Fruit fly (Drosophila melanogaster) whole organism, embryonic: ENCODE measurements around the gene Gr64a.

Experiments used
- BEAF-32 ChIP-seq: fragments of 200-800 bp; sonication (Bioruptor generic); optimal IDR thresholded peaks from 3 replicates; lab custom pipeline; 2017; ENCODE audit warnings: missing biosample characterization, missing genetic modification characterization, mild to moderate bottlenecking, moderate library complexity, missing genetic modification reagents
- C15 ChIP-seq: fragments of 200-800 bp; sonication (Bioruptor generic); IDR thresholded peaks from 3 replicates; pipeline ENCODE4 v1.3.6; 2022; ENCODE audit warnings: missing biosample characterization, missing genetic modification characterization
- CG10462 ChIP-seq: fragments of 200-800 bp; sonication (Bioruptor generic); optimal IDR thresholded peaks from 2 replicates; lab custom pipeline; 2016; ENCODE audit warnings: missing biosample characterization, missing genetic modification characterization
- CG13296 ChIP-seq: fragments of 200-800 bp; sonication (Bioruptor generic); optimal IDR thresholded peaks from 3 replicates; lab custom pipeline; 2018; ENCODE audit warnings: missing biosample characterization, mild to moderate bottlenecking, missing genetic modification characterization
- CG15479 ChIP-seq: fragments of 200-800 bp; sonication (Bioruptor generic); optimal IDR thresholded peaks from 3 replicates; lab custom pipeline; 2019; ENCODE audit warnings: missing biosample characterization, mild to moderate bottlenecking, missing genetic modification characterization, moderate library complexity
- CG1647 ChIP-seq: fragments of 200-800 bp; sonication (Bioruptor generic); optimal IDR thresholded peaks from 3 replicates; lab custom pipeline; 2016; ENCODE audit warnings: missing biosample characterization, missing genetic modification characterization
- CG17568 ChIP-seq: fragments of 200-800 bp; sonication (Bioruptor generic); optimal IDR thresholded peaks from 2 replicates; lab custom pipeline; 2018; ENCODE audit warnings: missing biosample characterization, mild to moderate bottlenecking, missing genetic modification characterization, moderate library complexity
- CG17802 ChIP-seq: fragments of 200-800 bp; sonication (Bioruptor generic); optimal IDR thresholded peaks from 2 replicates; lab custom pipeline; 2018; ENCODE audit warnings: missing biosample characterization, mild to moderate bottlenecking, missing genetic modification characterization, moderate library complexity
- CG1832 ChIP-seq: fragments of 200-800 bp; sonication (Bioruptor generic); optimal IDR thresholded peaks from 2 replicates; lab custom pipeline; 2017; ENCODE audit warnings: missing biosample characterization, mild to moderate bottlenecking, missing genetic modification characterization, inconsistent platforms
- CG18619 ChIP-seq: fragments of 200-800 bp; sonication (Bioruptor generic); optimal IDR thresholded peaks from 3 replicates; lab custom pipeline; 2017; ENCODE audit warnings: missing biosample characterization, mild to moderate bottlenecking, missing genetic modification characterization
- CG31365 ChIP-seq: fragments of 200-800 bp; sonication (Bioruptor generic); optimal IDR thresholded peaks from 2 replicates; lab custom pipeline; 2018; ENCODE audit warnings: missing biosample characterization, mild to moderate bottlenecking, missing genetic modification characterization
- CG31388 ChIP-seq: fragments of 200-800 bp; sonication (Bioruptor generic); optimal IDR thresholded peaks from 2 replicates; lab custom pipeline; 2016; ENCODE audit warnings: missing biosample characterization, missing genetic modification characterization
- CG32767 ChIP-seq: fragments of 200-800 bp; sonication (Bioruptor generic); IDR thresholded peaks from 2 replicates; pipeline ENCODE4 v1.3.6; 2022; ENCODE audit warnings: missing biosample characterization, missing genetic modification characterization
- CG3407 ChIP-seq: fragments of 200-800 bp; sonication (Bioruptor generic); optimal IDR thresholded peaks from 2 replicates; lab custom pipeline; 2018; ENCODE audit warnings: missing biosample characterization, mild to moderate bottlenecking, missing genetic modification characterization
- CG34224 ChIP-seq: fragments of 200-800 bp; sonication (Bioruptor generic); IDR thresholded peaks from 3 replicates; pipeline ENCODE4 v1.3.6; 2022; ENCODE audit warnings: missing biosample characterization, missing genetic modification characterization; ENCODE audit not compliant: partially characterized antibody
- CG42726 ChIP-seq: fragments of 200-800 bp; sonication (Bioruptor generic); IDR thresholded peaks from 2 replicates; pipeline ENCODE4 v1.3.6; 2022; ENCODE audit warnings: missing biosample characterization, missing genetic modification characterization; ENCODE audit not compliant: partially characterized antibody
- CG4360 ChIP-seq: fragments of 200-800 bp; sonication (Bioruptor generic); IDR thresholded peaks from 2 replicates; pipeline ENCODE4 v1.3.6; 2022; ENCODE audit warnings: missing biosample characterization, missing genetic modification characterization
- CG4820 ChIP-seq: fragments of 200-800 bp; sonication (Bioruptor generic); optimal IDR thresholded peaks from 3 replicates; lab custom pipeline; 2016; ENCODE audit warnings: missing biosample characterization, missing genetic modification characterization
- CG5245 ChIP-seq: fragments of 200-800 bp; sonication (Bioruptor generic); optimal IDR thresholded peaks from 3 replicates; lab custom pipeline; 2016; ENCODE audit warnings: missing biosample characterization, missing genetic modification characterization
- CG6175 ChIP-seq: fragments of 200-800 bp; sonication (Bioruptor generic); IDR thresholded peaks from 3 replicates; pipeline ENCODE4 v1.3.6; 2022; ENCODE audit warnings: missing biosample characterization, missing genetic modification characterization
- CG6791 ChIP-seq: fragments of 200-800 bp; sonication (Bioruptor generic); IDR thresholded peaks from 3 replicates; pipeline ENCODE4 v1.3.6; 2022; ENCODE audit warnings: missing biosample characterization, missing genetic modification characterization; ENCODE audit not compliant: partially characterized antibody
- CG7963 ChIP-seq: fragments of 200-800 bp; sonication (Bioruptor generic); IDR thresholded peaks from 3 replicates; pipeline ENCODE4 v1.3.6; 2022; ENCODE audit warnings: missing biosample characterization, missing genetic modification characterization; ENCODE audit not compliant: partially characterized antibody
- CG9932 ChIP-seq: fragments of 200-800 bp; sonication (Bioruptor generic); IDR thresholded peaks from 2 replicates; pipeline ENCODE4 v1.3.6; 2022; ENCODE audit warnings: missing biosample characterization, missing genetic modification characterization
- Dip2 ChIP-seq: fragments of 200-800 bp; sonication (Bioruptor generic); IDR thresholded peaks from 2 replicates; pipeline ENCODE4 v1.3.6; 2022; ENCODE audit warnings: missing biosample characterization, missing genetic modification characterization
- GATAe ChIP-seq: fragments of 200-800 bp; sonication (Bioruptor generic); conservative IDR thresholded peaks from 2 replicates; pipeline ENCODE4 v1.3.6; 2022; ENCODE audit warnings: missing biosample characterization, missing genetic modification characterization
- HLH54F ChIP-seq: fragments of 200-800 bp; sonication (Bioruptor generic); optimal IDR thresholded peaks from 3 replicates; lab custom pipeline; 2016; ENCODE audit warnings: missing biosample characterization, missing genetic modification characterization
- Lhr ChIP-seq: fragments of 200-800 bp; sonication (Bioruptor generic); optimal IDR thresholded peaks from 3 replicates; lab custom pipeline; 2017; ENCODE audit warnings: mild to moderate bottlenecking, missing biosample characterization, missing genetic modification reagents, missing genetic modification characterization
- NC2β ChIP-seq: fragments of 200-800 bp; sonication (Bioruptor generic); optimal IDR thresholded peaks from 2 replicates; lab custom pipeline; 2016; ENCODE audit warnings: missing biosample characterization, missing genetic modification characterization
- Nf-YC ChIP-seq: fragments of 200-800 bp; optimal IDR thresholded peaks from 3 replicates; lab custom pipeline; 2019; ENCODE audit warnings: missing biosample characterization, mild to moderate bottlenecking, missing genetic modification characterization, moderate library complexity
- Opbp ChIP-seq: fragments of 200-800 bp; sonication (Bioruptor generic); IDR thresholded peaks from 3 replicates; pipeline ENCODE4 v1.3.6; 2022; ENCODE audit warnings: missing biosample characterization, missing genetic modification characterization; ENCODE audit not compliant: partially characterized antibody
- Pdp1 ChIP-seq, 2 experiments: fragments of 200-800 bp; sonication (Bioruptor generic); optimal IDR thresholded peaks; 3 replicates each; lab custom pipeline; 2016; ENCODE audit warnings: missing biosample characterization in 2 of 2, missing genetic modification characterization in 2 of 2, mild to moderate bottlenecking in 1 of 2, moderate library complexity in 1 of 2
- Rfx ChIP-seq: fragments of 200-800 bp; sonication (Bioruptor generic); IDR thresholded peaks from 2 replicates; pipeline ENCODE4 v1.3.6; 2022; ENCODE audit warnings: missing biosample characterization, missing genetic modification characterization
- Xrp1 ChIP-seq: fragments of 200-800 bp; sonication (Bioruptor generic); IDR thresholded peaks from 2 replicates; pipeline ENCODE4 v1.3.6; 2022; ENCODE audit warnings: missing biosample characterization, missing genetic modification characterization
- amos ChIP-seq: fragments of 200-800 bp; sonication (Bioruptor generic); IDR thresholded peaks from 2 replicates; pipeline ENCODE4 v1.3.6; 2022; ENCODE audit warnings: missing biosample characterization, missing genetic modification characterization; ENCODE audit not compliant: partially characterized antibody
- cato ChIP-seq: fragments of 200-800 bp; sonication (Bioruptor generic); optimal IDR thresholded peaks from 2 replicates; lab custom pipeline; 2016; ENCODE audit warnings: missing biosample characterization, missing genetic modification characterization, borderline replicate concordance
- crp ChIP-seq, 2 experiments: fragments of 200-800 bp; sonication (Bioruptor generic); optimal IDR thresholded peaks; 2 replicates in 1 of 2; 3 replicates in 1 of 2; lab custom pipeline; 2017; ENCODE audit warnings: missing biosample characterization in 2 of 2, missing genetic modification characterization in 2 of 2, mild to moderate bottlenecking in 1 of 2, moderate library complexity in 1 of 2
- gce ChIP-seq: fragments of 200-800 bp; sonication (Bioruptor generic); IDR thresholded peaks from 3 replicates; pipeline ENCODE4 v1.3.6; 2022; ENCODE audit warnings: missing biosample characterization, missing genetic modification characterization
- gcm2 ChIP-seq: fragments of 200-800 bp; sonication (Bioruptor generic); optimal IDR thresholded peaks from 2 replicates; lab custom pipeline; 2016; ENCODE audit warnings: missing biosample characterization, missing genetic modification characterization
- hth ChIP-seq: fragments of >200 bp; optimal IDR thresholded peaks from 2 replicates; lab custom pipeline; 2017; ENCODE audit warnings: inconsistent platforms
- insv ChIP-seq, 2 experiments: fragments of 200-800 bp; sonication (Bioruptor generic); optimal IDR thresholded peaks; 3 replicates each; lab custom pipeline; 2016 to 2018; ENCODE audit warnings: missing biosample characterization in 2 of 2, missing genetic modification characterization in 2 of 2
- ken ChIP-seq: fragments of 200-800 bp; sonication (Bioruptor generic); IDR thresholded peaks from 3 replicates; pipeline ENCODE4 v1.3.6; 2022; ENCODE audit warnings: missing biosample characterization, missing genetic modification characterization
- klu ChIP-seq: fragments of 200-800 bp; sonication (Bioruptor generic); IDR thresholded peaks from 2 replicates; pipeline ENCODE4 v1.3.6; 2022; ENCODE audit warnings: missing biosample characterization, missing genetic modification characterization
- lbe ChIP-seq: fragments of 200-800 bp; sonication (Bioruptor generic); optimal IDR thresholded peaks from 2 replicates; lab custom pipeline; 2016; ENCODE audit warnings: missing biosample characterization, mild to moderate bottlenecking, missing genetic modification characterization
- mam ChIP-seq: fragments of 200-800 bp; sonication (Bioruptor generic); optimal IDR thresholded peaks from 3 replicates; lab custom pipeline; 2016; ENCODE audit warnings: missing biosample characterization, missing genetic modification characterization
- mirr ChIP-seq: fragments of 200-800 bp; sonication (Bioruptor generic); optimal IDR thresholded peaks from 3 replicates; lab custom pipeline; 2018; ENCODE audit warnings: missing biosample characterization, mild to moderate bottlenecking, missing genetic modification characterization
- ro ChIP-seq: fragments of 200-800 bp; sonication (Bioruptor generic); IDR thresholded peaks from 2 replicates; pipeline ENCODE4 v1.3.6; 2022; ENCODE audit warnings: missing biosample characterization, missing genetic modification characterization
- tin ChIP-seq: fragments of 200-800 bp; sonication (Bioruptor generic); optimal IDR thresholded peaks from 3 replicates; lab custom pipeline; 2016; ENCODE audit warnings: missing biosample characterization, missing genetic modification characterization
- trem ChIP-seq: fragments of 200-800 bp; optimal IDR thresholded peaks from 3 replicates; lab custom pipeline; 2019; ENCODE audit warnings: missing biosample characterization, mild to moderate bottlenecking, missing genetic modification characterization, moderate library complexity
- wek ChIP-seq: fragments of 200-800 bp; sonication (Bioruptor generic); optimal IDR thresholded peaks from 3 replicates; lab custom pipeline; 2018; ENCODE audit warnings: missing biosample characterization, mild to moderate bottlenecking, missing genetic modification characterization, moderate library complexity

The Gr64a gene

DNA sequence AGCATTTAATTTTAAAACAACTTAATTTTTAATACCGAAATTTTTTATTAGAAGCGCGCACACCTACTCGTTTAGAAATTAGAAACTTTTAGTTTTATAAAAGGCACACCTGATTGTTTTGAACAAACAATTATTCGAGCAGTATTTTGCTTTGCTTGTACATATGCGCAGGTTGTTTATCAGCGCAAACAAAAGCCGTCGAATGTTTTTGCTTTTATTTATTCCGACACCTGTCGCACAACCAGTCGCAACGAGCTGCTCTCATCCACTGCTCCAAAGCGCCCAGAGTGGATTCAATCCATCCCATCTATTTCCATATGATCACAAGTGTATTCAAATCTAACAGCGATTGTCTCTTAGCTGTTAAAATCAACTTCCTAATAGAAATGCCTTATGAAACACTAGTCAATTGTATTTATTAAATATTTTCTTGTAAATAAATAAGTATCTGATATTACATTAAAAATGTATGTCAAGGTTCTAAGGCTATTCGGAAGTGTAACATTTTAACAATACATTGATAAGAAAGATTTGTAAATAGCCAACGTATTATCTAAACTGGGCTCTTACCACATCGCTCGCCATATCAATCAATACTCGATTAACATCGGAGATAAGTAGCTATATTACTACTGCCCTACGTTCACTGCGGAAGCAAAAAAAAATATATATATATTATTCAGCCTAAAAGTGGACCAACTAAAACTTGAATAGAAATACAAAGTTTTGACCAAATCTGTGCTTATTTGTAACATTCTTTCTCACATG lies 647 bp upstream of the Gr64a start, which contains the start of gene CG11594 (continued):
- TF ChIP-seq ken (0 out of 3 replicates have a peak, but pooled peaks have one; percentile 27), Opbp (GFP tag; lab: Robert Waterston, UW) (no peak), gce (GFP tag; lab: Robert Waterston, UW) (no peak), CG3407 (GFP tag; lab: Kevin White, UChicago) (no peak), CG31388 (GFP tag; lab: Kevin White, UChicago) (no peak), HLH54F (GFP tag; lab: Kevin White, UChicago) (no peak), CG5245 (no peak), mirr (peak; percentile 22), klu (GFP tag; lab: Robert Waterston, UW) (no peak), CG17568 (GFP tag; lab: Kevin White, UChicago) (no peak), CG15479 (GFP tag; lab: Kevin White, UChicago) (no peak), CG10462 (no peak), wek (GFP tag; lab: Kevin White, UChicago) (no peak), CG18619 (GFP tag; lab: Kevin White, UChicago) (peak; percentile 37), CG6175 (GFP tag; lab: Robert Waterston, UW) (no peak; the same call in 2 of the 3 replicates), trem (no peak), tin (GFP tag; lab: Kevin White, UChicago) (no peak), NC2β (no peak), CG1832 (GFP tag; lab: Kevin White, UChicago) (no peak), hth (lab: Kevin White, UChicago) (no peak), CG4820 (no peak), lbe (GFP tag; lab: Kevin White, UChicago) (no peak), CG7963 (GFP tag; lab: Robert Waterston, UW) (no peak), GATAe (no peak), CG4360 (GFP tag; lab: Robert Waterston, UW) (no peak), CG42726 (GFP tag; lab: Robert Waterston, UW) (no peak), cato (no peak), Lhr (GFP tag; lab: Kevin White, UChicago) (no peak), insv (GFP tag; optimal IDR thresholded peaks at IDR 0.05; lab: Kevin White, UChicago) (no peak), Dip2 (GFP tag; lab: Robert Waterston, UW) (no peak), amos (GFP tag; lab: Robert Waterston, UW) (peak; percentile 4; the same call in 1 of the 2 replicates), ro (GFP tag; lab: Robert Waterston, UW) (no peak), CG17802 (no peak), CG6791 (no peak), BEAF-32 (GFP tag; lab: Kevin White, UChicago) (no peak), CG13296 (peak; percentile 49), crp (GFP tag; optimal IDR thresholded peaks at IDR 0.05; lab: Kevin White, UChicago) (no peak), CG32767 (GFP tag; lab: Robert Waterston, UW) (no peak), mam (no peak), Rfx (GFP tag; lab: Robert Waterston, UW) (peak; percentile 58), C15 (GFP tag; lab: Robert Waterston, UW) (no peak), gcm2 (no peak), Nf-YC (tag; lab: Kevin White, UChicago) (no peak), Xrp1 (GFP tag; lab: Robert Waterston, UW) (no peak), Pdp1 (GFP tag; optimal IDR thresholded peaks at IDR 0.05; lab: Kevin White, UChicago) (peak in 1 of 2 experiments; percentile 27), CG31365 (tag; lab: Kevin White, UChicago) (no peak), CG1647 (GFP tag; lab: Kevin White, UChicago) (no peak), CG9932 (no peak), CG34224 (GFP tag; lab: Robert Waterston, UW) (no peak)
